Fruit fly (Drosophila melanogaster): ENCODE data around the gene Trf2.

The Trf2 gene

dm6 chrX:8452163-8452562 is 43.1 kb downstream of the Trf2 start:
- no peak for TF ChIP-seq Hr96 (GFP tag; optimal IDR thresholded peaks at IDR 0.05)
- TF ChIP-seq CG14711 (tag; optimal IDR thresholded peaks at IDR 0.05) = no peak
- TF ChIP-seq ovo (GFP tag; optimal IDR thresholded peaks at IDR 0.05) = no peak

dm6 chrX:8455019-8455555 is 46.0 kb downstream of the Trf2 start, which contains the start of gene org-1:
Gene org-1, minus strand, starts transcription at chrX:8455069.
- peak; percentile 55 for TF ChIP-seq CG1620 (GFP tag; optimal IDR thresholded peaks at IDR 0.05)
- TF ChIP-seq cnc (optimal IDR thresholded peaks at IDR 0.05) = no peak
- peak; percentile 49 for TF ChIP-seq CG14711 (tag; optimal IDR thresholded peaks at IDR 0.05)
- no peak for TF ChIP-seq CG33017 (tag; optimal IDR thresholded peaks at IDR 0.05)
- peak; percentile 15 for TF ChIP-seq pad (GFP tag; optimal IDR thresholded peaks at IDR 0.05)
- no peak for TF ChIP-seq Crg-1 (GFP tag; optimal IDR thresholded peaks at IDR 0.05)
- TF ChIP-seq CG11617 (GFP tag; optimal IDR thresholded peaks at IDR 0.05) = no peak
- TF ChIP-seq bab1 (GFP tag; optimal IDR thresholded peaks at IDR 0.05) = peak; percentile 82
- TF ChIP-seq Clk (GFP tag; optimal IDR thresholded peaks at IDR 0.05) = no peak
- peak; percentile 52 for TF ChIP-seq CG7101 (tag; optimal IDR thresholded peaks at IDR 0.05)
- no peak for TF ChIP-seq Mnt (GFP tag; optimal IDR thresholded peaks at IDR 0.05)

- TF ChIP-seq CG33017 (tag; optimal IDR thresholded peaks at IDR 0.05) (no peak), CG11617 (GFP tag; optimal IDR thresholded peaks at IDR 0.05) (no peak), CG1620 (GFP tag; optimal IDR thresholded peaks at IDR 0.05) (no peak), CG7101 (tag; optimal IDR thresholded peaks at IDR 0.05) (no peak), Crg-1 (GFP tag; optimal IDR thresholded peaks at IDR 0.05) (no peak), kay (GFP tag; ENCODE audit: borderline replicate concordance) (no peak), Clk (GFP tag; optimal IDR thresholded peaks at IDR 0.05) (no peak), CG5204 (GFP tag; optimal IDR thresholded peaks at IDR 0.05) (no peak), cnc (optimal IDR thresholded peaks at IDR 0.05) (no peak)
Observed at dm6 chrX:8457532-8457931, 48.5 kb downstream of the Trf2 start, which contains the start of gene CG32713. Gene CG32713, minus strand, starts transcription at chrX:8457632.

- TF ChIP-seq bab1 (GFP tag; optimal IDR thresholded peaks at IDR 0.05) (no peak), CG7045 (GFP tag; optimal IDR thresholded peaks at IDR 0.05) (no peak)
Observed at dm6 chrX:8459452-8460040, 50.5 kb downstream of the Trf2 start.

dm6 chrX:8460232-8460631 is 51.2 kb downstream of the Trf2 start:
- no peak for TF ChIP-seq Mnt (GFP tag; optimal IDR thresholded peaks at IDR 0.05)
- TF ChIP-seq CG1620 (GFP tag; optimal IDR thresholded peaks at IDR 0.05) = no peak
- TF ChIP-seq Crg-1 (GFP tag; optimal IDR thresholded peaks at IDR 0.05) = no peak
- TF ChIP-seq kay (GFP tag; ENCODE audit: borderline replicate concordance) = peak; percentile 34
- no peak for TF ChIP-seq CG33017 (tag; optimal IDR thresholded peaks at IDR 0.05)
- no peak for TF ChIP-seq toe (GFP tag; optimal IDR thresholded peaks at IDR 0.05)

dm6 chrX:8460686-8461085 is 51.6 kb downstream of the Trf2 start, which contains the start of gene CG15347:
Gene CG15347, minus strand, starts transcription at chrX:8460898.
- TF ChIP-seq Crg-1 (GFP tag; optimal IDR thresholded peaks at IDR 0.05) (peak; percentile 2), tj (GFP tag; optimal IDR thresholded peaks at IDR 0.05) (no peak), cic (GFP tag; optimal IDR thresholded peaks at IDR 0.05) (peak; percentile 2), kay (GFP tag; ENCODE audit: borderline replicate concordance) (no peak), Mnt (GFP tag; optimal IDR thresholded peaks at IDR 0.05) (peak; percentile 6)

- TF ChIP-seq toe (GFP tag; optimal IDR thresholded peaks at IDR 0.05) (no peak), bab1 (GFP tag; optimal IDR thresholded peaks at IDR 0.05) (peak; percentile 67), pad (GFP tag; optimal IDR thresholded peaks at IDR 0.05) (no peak)
Observed at dm6 chrX:8461147-8461546, 52.1 kb downstream of the Trf2 start, which contains the start of gene Es2. Gene Es2, plus strand, starts transcription at chrX:8461479.

- TF ChIP-seq CG14711 (tag; optimal IDR thresholded peaks at IDR 0.05) (peak; percentile 97), CG7045 (GFP tag; optimal IDR thresholded peaks at IDR 0.05) (peak; percentile 91), CG1620 (GFP tag; optimal IDR thresholded peaks at IDR 0.05) (peak; percentile 100), tj (GFP tag; optimal IDR thresholded peaks at IDR 0.05) (peak; percentile 92), Clk (GFP tag; optimal IDR thresholded peaks at IDR 0.05) (peak; percentile 72), CG12768 (GFP tag; optimal IDR thresholded peaks at IDR 0.05) (peak; percentile 92), cic (GFP tag; optimal IDR thresholded peaks at IDR 0.05) (peak; percentile 82), bab1 (GFP tag; optimal IDR thresholded peaks at IDR 0.05) (peak; percentile 100), Hr96 (GFP tag; optimal IDR thresholded peaks at IDR 0.05) (peak; percentile 96), Mnt (GFP tag; optimal IDR thresholded peaks at IDR 0.05) (peak; percentile 92), CG7101 (tag; optimal IDR thresholded peaks at IDR 0.05) (peak; percentile 99), Crg-1 (GFP tag; optimal IDR thresholded peaks at IDR 0.05) (peak; percentile 99), CG33017 (tag; optimal IDR thresholded peaks at IDR 0.05) (peak; percentile 94), ovo (GFP tag; optimal IDR thresholded peaks at IDR 0.05) (peak; percentile 99), pad (GFP tag; optimal IDR thresholded peaks at IDR 0.05) (peak; percentile 92), CG11617 (GFP tag; optimal IDR thresholded peaks at IDR 0.05) (peak; percentile 100), toe (GFP tag; optimal IDR thresholded peaks at IDR 0.05) (peak; percentile 90), cnc (optimal IDR thresholded peaks at IDR 0.05) (no peak), kay (GFP tag; ENCODE audit: borderline replicate concordance) (peak; percentile 97), CG5204 (GFP tag; optimal IDR thresholded peaks at IDR 0.05) (peak; percentile 87)
Observed at dm6 chrX:8464378-8465036, 55.4 kb downstream of the Trf2 start, which contains the start of gene Sptr. Gene Sptr, minus strand, starts transcription at chrX:8464438.

Measured in whole organism, adult.